Fruit fly (Drosophila melanogaster) whole organism, embryonic: ENCODE measurements around the gene Wwox.

Source experiments
- Adf1 ChIP-seq: fragments of 200-800 bp; sonication (Bioruptor generic); IDR thresholded peaks from 2 replicates; pipeline ENCODE4 v1.3.6; 2022; ENCODE audit warnings: missing biosample characterization, missing genetic modification characterization
- Antp ChIP-seq: fragments of 200-800 bp; sonication (Bioruptor generic); optimal IDR thresholded peaks from 3 replicates; lab custom pipeline; 2016; ENCODE audit warnings: missing biosample characterization, missing genetic modification characterization
- CG10267 ChIP-seq: fragments of 200-800 bp; sonication (Bioruptor generic); optimal IDR thresholded peaks from 2 replicates; lab custom pipeline; 2018; ENCODE audit warnings: missing biosample characterization, mild to moderate bottlenecking, missing genetic modification characterization, moderate library complexity
- CG10431 ChIP-seq: fragments of 200-800 bp; sonication (Bioruptor generic); optimal IDR thresholded peaks from 3 replicates; lab custom pipeline; 2018; ENCODE audit warnings: missing biosample characterization, mild to moderate bottlenecking, missing genetic modification characterization
- CG10462 ChIP-seq: fragments of 200-800 bp; sonication (Bioruptor generic); optimal IDR thresholded peaks from 2 replicates; lab custom pipeline; 2016; ENCODE audit warnings: missing biosample characterization, missing genetic modification characterization
- CG13123 ChIP-seq: fragments of 200-800 bp; sonication (Bioruptor generic); optimal IDR thresholded peaks from 2 replicates; lab custom pipeline; 2016; ENCODE audit warnings: missing biosample characterization, missing genetic modification characterization
- CG14050 ChIP-seq: fragments of 200-800 bp; sonication (Bioruptor generic); IDR thresholded peaks from 3 replicates; pipeline ENCODE4 v1.3.6; 2022; ENCODE audit warnings: missing biosample characterization, missing genetic modification characterization
- CG16779 ChIP-seq: fragments of 200-800 bp; sonication (Bioruptor generic); IDR thresholded peaks from 2 replicates; pipeline ENCODE4 v1.3.6; 2022; ENCODE audit warnings: missing biosample characterization, missing genetic modification characterization
- CG1792 ChIP-seq: fragments of 200-800 bp; sonication (Bioruptor generic); optimal IDR thresholded peaks from 2 replicates; lab custom pipeline; 2016; ENCODE audit warnings: missing biosample characterization, missing genetic modification characterization
- CG2129 ChIP-seq: fragments of 200-800 bp; sonication (Bioruptor generic); IDR thresholded peaks from 2 replicates; pipeline ENCODE4 v1.3.6; 2022; ENCODE audit warnings: missing biosample characterization, missing genetic modification characterization; ENCODE audit not compliant: partially characterized antibody
- CG2678 ChIP-seq: fragments of 200-800 bp; sonication (Bioruptor generic); optimal IDR thresholded peaks from 3 replicates; lab custom pipeline; 2019; ENCODE audit warnings: missing biosample characterization, mild to moderate bottlenecking, missing genetic modification characterization, moderate library complexity
- CG3163 ChIP-seq: fragments of 200-800 bp; sonication (Bioruptor generic); optimal IDR thresholded peaks from 3 replicates; lab custom pipeline; 2016; ENCODE audit warnings: missing biosample characterization, missing genetic modification characterization
- CG4328 ChIP-seq: fragments of 200-800 bp; sonication (Bioruptor generic); optimal IDR thresholded peaks from 3 replicates; lab custom pipeline; 2017; ENCODE audit warnings: missing biosample characterization, missing genetic modification reagents, missing genetic modification characterization
- CG4730 ChIP-seq: fragments of 200-800 bp; sonication (Bioruptor generic); IDR thresholded peaks from 2 replicates; pipeline ENCODE4 v1.3.6; 2022; ENCODE audit warnings: missing biosample characterization, missing genetic modification characterization
- CG4820 ChIP-seq: fragments of 200-800 bp; sonication (Bioruptor generic); optimal IDR thresholded peaks from 3 replicates; lab custom pipeline; 2016; ENCODE audit warnings: missing biosample characterization, missing genetic modification characterization
- CG4854 ChIP-seq: fragments of 200-800 bp; sonication (Bioruptor generic); optimal IDR thresholded peaks from 2 replicates; lab custom pipeline; 2016; ENCODE audit warnings: missing biosample characterization, missing genetic modification characterization, inconsistent platforms
- CG6175 ChIP-seq: fragments of 200-800 bp; sonication (Bioruptor generic); IDR thresholded peaks from 3 replicates; pipeline ENCODE4 v1.3.6; 2022; ENCODE audit warnings: missing biosample characterization, missing genetic modification characterization
- CG6791 ChIP-seq: fragments of 200-800 bp; sonication (Bioruptor generic); IDR thresholded peaks from 3 replicates; pipeline ENCODE4 v1.3.6; 2022; ENCODE audit warnings: missing biosample characterization, missing genetic modification characterization; ENCODE audit not compliant: partially characterized antibody
- CG8089 ChIP-seq: fragments of 200-800 bp; sonication (Bioruptor generic); optimal IDR thresholded peaks from 3 replicates; lab custom pipeline; 2016; ENCODE audit warnings: missing biosample characterization, missing genetic modification characterization
- CG8388 ChIP-seq: fragments of 200-800 bp; sonication (Bioruptor generic); optimal IDR thresholded peaks from 2 replicates; lab custom pipeline; 2019; ENCODE audit warnings: missing biosample characterization, mild to moderate bottlenecking, missing genetic modification characterization, moderate library complexity
- CG9215 ChIP-seq: fragments of 200-800 bp; sonication (Bioruptor generic); IDR thresholded peaks from 2 replicates; pipeline ENCODE4 v1.3.6; 2022; ENCODE audit warnings: missing biosample characterization, missing genetic modification characterization
- CG9932 ChIP-seq: fragments of 200-800 bp; sonication (Bioruptor generic); IDR thresholded peaks from 2 replicates; pipeline ENCODE4 v1.3.6; 2022; ENCODE audit warnings: missing biosample characterization, missing genetic modification characterization
- Chrac-16 ChIP-seq: fragments of 200-800 bp; sonication (Bioruptor generic); optimal IDR thresholded peaks from 3 replicates; lab custom pipeline; 2016; ENCODE audit warnings: missing biosample characterization, missing genetic modification characterization
- CrebB ChIP-seq: fragments of 200-800 bp; sonication (Bioruptor generic); optimal IDR thresholded peaks from 3 replicates; lab custom pipeline; 2018; ENCODE audit warnings: missing biosample characterization, mild to moderate bottlenecking, missing genetic modification characterization
- Dad ChIP-seq: fragments of 200-800 bp; sonication (Bioruptor generic); optimal IDR thresholded peaks from 3 replicates; lab custom pipeline; 2016; ENCODE audit warnings: missing biosample characterization, missing genetic modification characterization
- Dp ChIP-seq: fragments of 200-800 bp; sonication (Bioruptor generic); optimal IDR thresholded peaks from 2 replicates; lab custom pipeline; 2018; ENCODE audit warnings: missing biosample characterization, mild to moderate bottlenecking, missing genetic modification characterization, moderate library complexity
- Eip74EF ChIP-seq, 2 experiments: fragments of 200-800 bp in 1 of 2; fragments of >200 bp in 1 of 2; sonication (Bioruptor generic) in 1 of 2; optimal IDR thresholded peaks; 2 replicates each; lab custom pipeline; 2017 to 2019; ENCODE audit warnings: missing biosample characterization in 2 of 2, missing genetic modification characterization in 2 of 2, mild to moderate bottlenecking in 1 of 2, moderate library complexity in 1 of 2
- Ets97D ChIP-seq: fragments of 200-800 bp; sonication (Bioruptor generic); optimal IDR thresholded peaks from 3 replicates; lab custom pipeline; 2016; ENCODE audit warnings: missing biosample characterization, missing genetic modification characterization
- Gug ChIP-seq: fragments of 200-800 bp; sonication (Bioruptor generic); IDR thresholded peaks from 4 replicates; pipeline ENCODE4 v1.3.6; 2022; ENCODE audit warnings: missing biosample characterization, missing genetic modification characterization
- Hsf ChIP-seq: fragments of 200-800 bp; sonication (Bioruptor generic); optimal IDR thresholded peaks from 3 replicates; lab custom pipeline; 2016; ENCODE audit warnings: missing biosample characterization, missing genetic modification characterization
- Med ChIP-seq: fragments of 200-800 bp; sonication (Bioruptor generic); peaks from one replicate; lab custom pipeline; 2016; ENCODE audit warnings: missing biosample characterization, missing genetic modification characterization, mild to moderate bottlenecking, inconsistent platforms, moderate library complexity
- Ptx1 ChIP-seq: fragments of 200-800 bp; sonication (Bioruptor generic); IDR thresholded peaks from 2 replicates; pipeline ENCODE4 v1.3.6; 2022; ENCODE audit warnings: missing biosample characterization, missing genetic modification characterization
- Ravus ChIP-seq: fragments of 200-800 bp; sonication (Bioruptor generic); IDR thresholded peaks from 2 replicates; pipeline ENCODE4 v1.3.6; 2022; ENCODE audit warnings: missing biosample characterization, missing genetic modification characterization
- Sry-β ChIP-seq: fragments of 200-800 bp; sonication (Bioruptor generic); optimal IDR thresholded peaks from 2 replicates; lab custom pipeline; 2018; ENCODE audit warnings: missing biosample characterization, mild to moderate bottlenecking, missing genetic modification characterization, moderate library complexity
- bsh ChIP-seq, 2 experiments: fragments of 200-800 bp; sonication (Bioruptor generic); optimal IDR thresholded peaks; 2 replicates each; lab custom pipeline; 2017 to 2018; ENCODE audit warnings: mild to moderate bottlenecking in 2 of 2, missing biosample characterization in 2 of 2, missing genetic modification characterization in 2 of 2, moderate library complexity in 1 of 2
- chinmo ChIP-seq: fragments of 200-800 bp; sonication (Bioruptor generic); IDR thresholded peaks from 4 replicates; pipeline ENCODE4 v1.3.6; 2022; ENCODE audit warnings: missing biosample characterization, missing genetic modification characterization; ENCODE audit not compliant: partially characterized antibody
- chn ChIP-seq: fragments of 200-800 bp; sonication (Bioruptor generic); optimal IDR thresholded peaks from 2 replicates; lab custom pipeline; 2016; ENCODE audit warnings: missing biosample characterization, missing genetic modification characterization
- dmrt11E ChIP-seq: fragments of 200-800 bp; sonication (Bioruptor generic); optimal IDR thresholded peaks from 3 replicates; lab custom pipeline; 2018; ENCODE audit warnings: missing biosample characterization, mild to moderate bottlenecking, missing genetic modification characterization, moderate library complexity
- ewg ChIP-seq: fragments of 200-800 bp; sonication (Bioruptor generic); optimal IDR thresholded peaks from 3 replicates; lab custom pipeline; 2017; ENCODE audit warnings: mild to moderate bottlenecking, missing biosample characterization, missing genetic modification reagents, missing genetic modification characterization
- gro ChIP-seq: fragments of 200-800 bp; sonication (Bioruptor generic); optimal IDR thresholded peaks from 2 replicates; lab custom pipeline; 2016; ENCODE audit warnings: missing biosample characterization, missing genetic modification characterization
- h ChIP-seq: fragments of >200 bp; optimal IDR thresholded peaks from 2 replicates; lab custom pipeline; 2017
- hb ChIP-seq: fragments of 200-800 bp; sonication (Bioruptor generic); IDR thresholded peaks from 3 replicates; pipeline ENCODE4 v1.3.6; 2022; ENCODE audit warnings: missing biosample characterization, missing genetic modification characterization; ENCODE audit not compliant: partially characterized antibody
- lbe ChIP-seq: fragments of 200-800 bp; sonication (Bioruptor generic); optimal IDR thresholded peaks from 2 replicates; lab custom pipeline; 2016; ENCODE audit warnings: missing biosample characterization, mild to moderate bottlenecking, missing genetic modification characterization
- lov ChIP-seq, 2 experiments: fragments of 200-800 bp in 1 of 2; fragments of >200 bp in 1 of 2; sonication (Bioruptor generic) in 1 of 2; IDR thresholded peaks in 1 of 2; optimal IDR thresholded peaks in 1 of 2; 2 replicates in 1 of 2; 3 replicates in 1 of 2; pipeline versions ENCODE4 v1.3.6 to Lab custom; 2017 to 2022; ENCODE audit warnings: missing biosample characterization in 1 of 2, missing genetic modification characterization in 1 of 2
- otp ChIP-seq: fragments of 200-800 bp; sonication (Bioruptor generic); IDR thresholded peaks from 3 replicates; pipeline ENCODE4, ENCODE4 v1.3.6; 2022; ENCODE audit warnings: missing biosample characterization, missing genetic modification characterization
- shn ChIP-seq: fragments of 200-800 bp; sonication (Bioruptor generic); optimal IDR thresholded peaks from 3 replicates; lab custom pipeline; 2016; ENCODE audit warnings: missing biosample characterization, missing genetic modification characterization
- sima ChIP-seq: fragments of 200-800 bp; sonication (Bioruptor generic); optimal IDR thresholded peaks from 2 replicates; lab custom pipeline; 2016; ENCODE audit warnings: missing biosample characterization, missing genetic modification characterization
- sisA ChIP-seq: fragments of 200-800 bp; sonication (Bioruptor generic); IDR thresholded peaks from 2 replicates; pipeline ENCODE4 v1.3.6; 2022; ENCODE audit warnings: missing biosample characterization, missing genetic modification characterization
- slou ChIP-seq: fragments of 200-800 bp; sonication (Bioruptor generic); optimal IDR thresholded peaks from 3 replicates; lab custom pipeline; 2016; ENCODE audit warnings: missing biosample characterization, missing genetic modification characterization
- tio ChIP-seq: fragments of 200-800 bp; sonication (Bioruptor generic); optimal IDR thresholded peaks from 2 replicates; lab custom pipeline; 2017; ENCODE audit warnings: missing biosample characterization, missing genetic modification characterization, inconsistent platforms
- tna ChIP-seq: fragments of 200-800 bp; sonication (Bioruptor generic); IDR thresholded peaks from 2 replicates; pipeline ENCODE4 v1.3.6; 2022; ENCODE audit warnings: missing biosample characterization, missing genetic modification characterization; ENCODE audit not compliant: partially characterized antibody

Wwox gene

dm6 chr2L:8030693-8031210 lies 26.7 kb upstream of the Wwox start, which contains the start of gene Cka (continued):
- no peak for TF ChIP-seq shn (GFP tag; lab: Kevin White, UChicago)
- peak; percentile 63; the same call in 1 of the 3 replicates for TF ChIP-seq otp
- no peak for TF ChIP-seq chn (GFP tag; lab: Kevin White, UChicago)
- TF ChIP-seq Adf1 = no peak; the same call in 1 of the 2 replicates
- no peak for TF ChIP-seq slou (GFP tag; lab: Kevin White, UChicago)
- no peak for TF ChIP-seq Dad (GFP tag; lab: Kevin White, UChicago)
- no peak for TF ChIP-seq CG4820 (GFP tag; lab: Kevin White, UChicago)
- TF ChIP-seq hb = no peak
- no peak for TF ChIP-seq Ets97D
- no peak for TF ChIP-seq h (lab: Kevin White, UChicago)
- TF ChIP-seq CG10431 = no peak
- TF ChIP-seq Gug = no peak
- no peak for TF ChIP-seq Antp
- TF ChIP-seq CG4730 = no peak
- TF ChIP-seq Eip74EF (GFP tag; optimal IDR thresholded peaks at IDR 0.05; lab: Kevin White, UChicago) = no peak
- no peak for TF ChIP-seq Ravus (GFP tag; lab: Robert Waterston, UW)
- no peak for TF ChIP-seq tio
- TF ChIP-seq CG6175 = no peak
- peak in 1 of 2 experiments; percentile 15 for TF ChIP-seq bsh (GFP tag; optimal IDR thresholded peaks at IDR 0.05; lab: Kevin White, UChicago)
- TF ChIP-seq CG9215 (GFP tag; lab: Robert Waterston, UW) = no peak
- TF ChIP-seq lov (optimal IDR thresholded peaks at IDR 0.05; lab: Kevin White, UChicago) = no peak
- no peak for TF ChIP-seq lov (GFP tag; IDR thresholded peaks at IDR 0.05; lab: Robert Waterston, UW)
- TF ChIP-seq CG14050 (GFP tag; lab: Robert Waterston, UW) = no peak
- no peak for TF ChIP-seq CG8089 (GFP tag; lab: Kevin White, UChicago)
- no peak for TF ChIP-seq CG16779
- TF ChIP-seq CG9932 (GFP tag; lab: Robert Waterston, UW) = no peak
- TF ChIP-seq Ptx1 = no peak
- TF ChIP-seq CrebB = no peak
- no peak for TF ChIP-seq CG2129
- TF ChIP-seq tna = no peak; the same call in 1 of the 2 replicates
- TF ChIP-seq CG4854 = no peak
- no peak for TF ChIP-seq lbe (GFP tag; lab: Kevin White, UChicago)
- TF ChIP-seq gro (GFP tag; lab: Kevin White, UChicago) = no peak
- TF ChIP-seq sisA (GFP tag; lab: Robert Waterston, UW) = no peak
- no peak for TF ChIP-seq CG10267 (tag; lab: Kevin White, UChicago)
- TF ChIP-seq dmrt11E (tag; lab: Kevin White, UChicago) = no peak
- TF ChIP-seq Sry-β = no peak
- TF ChIP-seq CG13123 (GFP tag; lab: Kevin White, UChicago) = no peak
- TF ChIP-seq CG4328 (GFP tag; lab: Kevin White, UChicago) = no peak
- TF ChIP-seq CG1792 = no peak
- TF ChIP-seq chinmo (GFP tag; lab: Robert Waterston, UW) = 0 out of 4 replicates have a peak, but pooled peaks have one; percentile 6
- TF ChIP-seq CG3163 (GFP tag; lab: Kevin White, UChicago) = no peak
- TF ChIP-seq Hsf = no peak
- TF ChIP-seq ewg (GFP tag; lab: Kevin White, UChicago) = peak; percentile 13
- no peak for TF ChIP-seq Chrac-16 (GFP tag; lab: Kevin White, UChicago)
- peak; percentile 87 for TF ChIP-seq Med (GFP tag; lab: Kevin White, UChicago)
- TF ChIP-seq CG8388 (GFP tag; lab: Kevin White, UChicago) = no peak
- no peak for TF ChIP-seq CG6791 (GFP tag; lab: Robert Waterston, UW)
- no peak for TF ChIP-seq CG2678 (tag; lab: Kevin White, UChicago)
- peak; percentile 17 for TF ChIP-seq Dp (GFP tag; lab: Kevin White, UChicago)
- TF ChIP-seq CG10462 (GFP tag; lab: Kevin White, UChicago) = no peak
- TF ChIP-seq sima (GFP tag; lab: Kevin White, UChicago) = no peak
